Worm (Caenorhabditis elegans) whole organism, L4 larva: Measurements from ENCODE around the gene sre-42.

Source experiments
- daf-12 ChIP-seq: fragments of 150-350 bp; optimal IDR thresholded peaks from 2 replicates; lab custom pipeline; 2014; ENCODE audit warnings: missing biosample characterization, missing genetic modification reagents, missing genetic modification characterization
- daf-8 ChIP-seq: fragments of 200-800 bp; sonication (Bioruptor generic); IDR thresholded peaks from 2 replicates; pipeline ENCODE4 v1.3.6; 2022; ENCODE audit warnings: missing genetic modification characterization, missing compliant biosample characterization
- fos-1 ChIP-seq: fragments of 150-350 bp; optimal IDR thresholded peaks from 2 replicates; lab custom pipeline; 2014; ENCODE audit warnings: missing biosample characterization, missing genetic modification characterization
- mdl-1 ChIP-seq, 2 experiments: fragments of 150-350 bp in 1 of 2; sonication (generic microtip) in 1 of 2; optimal IDR thresholded peaks; 2 replicates each; lab custom pipeline; 2014 to 2017; ENCODE audit warnings: missing biosample characterization in 2 of 2, missing genetic modification characterization in 2 of 2
- nhr-11 ChIP-seq: fragments of 150-350 bp; optimal IDR thresholded peaks from 2 replicates; lab custom pipeline; 2014; ENCODE audit warnings: missing biosample characterization, missing genetic modification characterization
- nhr-237 ChIP-seq: sonication (generic microtip); optimal IDR thresholded peaks from 2 replicates; lab custom pipeline; 2017; ENCODE audit warnings: missing biosample characterization, missing genetic modification characterization
- nhr-77 ChIP-seq: fragments of 150-350 bp; optimal IDR thresholded peaks from 2 replicates; lab custom pipeline; 2014; ENCODE audit warnings: missing biosample characterization, missing genetic modification characterization
- rbr-2 ChIP-seq: sonication (generic microtip); optimal IDR thresholded peaks from 2 replicates; lab custom pipeline; 2016; ENCODE audit warnings: missing genotype, missing genetic modification characterization, missing compliant biosample characterization
- skn-1 ChIP-seq: fragments of 150-350 bp; optimal IDR thresholded peaks from 2 replicates; lab custom pipeline; 2014; ENCODE audit warnings: missing biosample characterization, missing genetic modification characterization
- snpc-1.2 ChIP-seq: fragments of 200-800 bp; sonication (Bioruptor generic); IDR thresholded peaks from 2 replicates; pipeline ENCODE4 v1.3.6; 2022; ENCODE audit warnings: missing genetic modification reagents, missing genetic modification characterization, missing compliant biosample characterization
- unc-62 ChIP-seq, 3 experiments: fragments of 150-350 bp in 1 of 3; sonication (generic microtip); optimal IDR thresholded peaks in 2 of 3; peaks in 1 of 3; 1 replicate in 1 of 3; 2 replicates in 2 of 3; lab custom pipeline; 2014 to 2017; ENCODE audit warnings: missing biosample characterization in 3 of 3, missing genetic modification characterization in 3 of 3, missing genetic modification reagents in 3 of 3, missing genotype in 1 of 3

DNA sequence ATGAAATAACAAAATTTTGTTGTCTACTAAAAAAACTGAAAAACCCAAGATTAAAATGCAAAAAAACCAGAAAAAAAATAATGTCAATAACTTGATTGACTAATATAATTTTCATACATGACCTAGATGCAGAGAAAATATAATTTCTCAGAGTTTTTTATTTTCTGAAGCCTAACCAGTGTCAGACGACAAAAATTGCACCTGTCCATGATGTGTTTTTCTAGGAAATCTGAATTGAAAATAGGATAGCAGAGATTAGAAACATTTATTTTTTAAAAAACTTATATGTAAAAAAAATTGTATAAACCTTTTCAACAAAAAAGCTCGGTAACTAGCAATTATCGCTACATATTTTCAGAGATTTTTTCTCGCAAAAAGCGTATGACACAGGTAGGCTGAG is 31.3 kb upstream of the sre-42 start:
- TF ChIP-seq nhr-77 (tag; lab: Kevin White, UChicago): no peak
- no peak for TF ChIP-seq mdl-1 (tag; optimal IDR thresholded peaks at IDR 0.05; lab: Kevin White, UChicago)
- no peak for TF ChIP-seq daf-8
- TF ChIP-seq snpc-1.2 (GFP tag; lab: Robert Waterston, UW): no peak
- no peak for TF ChIP-seq unc-62 (GFP tag; optimal IDR thresholded peaks at IDR 0.05 in 1 of 2; lab: Kevin White, UChicago)
- no peak for TF ChIP-seq unc-62 (tag; optimal IDR thresholded peaks at IDR 0.05; lab: Kevin White, UChicago)
- no peak for TF ChIP-seq rbr-2 (tag; lab: Kevin White, UChicago)
- no peak for TF ChIP-seq nhr-237 (tag; lab: Kevin White, UChicago)
- no peak for TF ChIP-seq skn-1
- no peak for TF ChIP-seq nhr-11
- TF ChIP-seq daf-12 (tag; lab: Kevin White, UChicago): no peak
- no peak for TF ChIP-seq fos-1 (tag; lab: Kevin White, UChicago)
